Fruit fly (Drosophila melanogaster) whole organism, embryonic: ENCODE measurements around the gene CG15498.

ENCODE experiments used
- Aef1 ChIP-seq: fragments of 200-800 bp; sonication (Bioruptor generic); IDR thresholded peaks from 3 replicates; pipeline ENCODE4 v1.3.6; 2022; ENCODE audit warnings: missing biosample characterization, missing genetic modification characterization
- Atf-2 ChIP-seq: fragments of 200-800 bp; sonication (Bioruptor generic); optimal IDR thresholded peaks from 2 replicates; lab custom pipeline; 2016; ENCODE audit warnings: missing biosample characterization, missing genetic modification characterization
- CG13123 ChIP-seq: fragments of 200-800 bp; sonication (Bioruptor generic); optimal IDR thresholded peaks from 2 replicates; lab custom pipeline; 2016; ENCODE audit warnings: missing biosample characterization, missing genetic modification characterization
- CG1529 ChIP-seq: fragments of 200-800 bp; sonication (Bioruptor generic); optimal IDR thresholded peaks from 3 replicates; lab custom pipeline; 2018; ENCODE audit warnings: missing biosample characterization, missing genetic modification characterization
- CG17186 ChIP-seq: fragments of 200-800 bp; sonication (Bioruptor generic); optimal IDR thresholded peaks from 3 replicates; lab custom pipeline; 2017; ENCODE audit warnings: missing biosample characterization, missing genetic modification reagents, missing genetic modification characterization
- CG17912 ChIP-seq: fragments of 200-800 bp; sonication (Bioruptor generic); optimal IDR thresholded peaks from 2 replicates; lab custom pipeline; 2018; ENCODE audit warnings: missing biosample characterization, mild to moderate bottlenecking, missing genetic modification characterization
- CG18476 ChIP-seq: fragments of 200-800 bp; sonication (Bioruptor generic); optimal IDR thresholded peaks from 2 replicates; lab custom pipeline; 2016; ENCODE audit warnings: missing biosample characterization, mild to moderate bottlenecking, missing genetic modification characterization
- CG18619 ChIP-seq: fragments of 200-800 bp; sonication (Bioruptor generic); optimal IDR thresholded peaks from 3 replicates; lab custom pipeline; 2017; ENCODE audit warnings: missing biosample characterization, mild to moderate bottlenecking, missing genetic modification characterization
- CG18764 ChIP-seq: fragments of 200-800 bp; sonication (Bioruptor generic); optimal IDR thresholded peaks from 3 replicates; lab custom pipeline; 2016; ENCODE audit warnings: missing biosample characterization, missing genetic modification characterization
- CG2199 ChIP-seq: fragments of 200-800 bp; sonication (Bioruptor generic); IDR thresholded peaks from 3 replicates; pipeline ENCODE4 v1.3.6; 2022; ENCODE audit warnings: missing biosample characterization, missing genetic modification characterization
- CG2875 ChIP-seq: fragments of 200-800 bp; sonication (Bioruptor generic); optimal IDR thresholded peaks from 2 replicates; lab custom pipeline; 2017; ENCODE audit warnings: missing biosample characterization, mild to moderate bottlenecking, missing genetic modification characterization, missing genetic modification reagents
- CG3838 ChIP-seq: fragments of 200-800 bp; sonication (Bioruptor generic); optimal IDR thresholded peaks from 3 replicates; lab custom pipeline; 2016; ENCODE audit warnings: missing biosample characterization, missing genetic modification characterization
- CG7357 ChIP-seq: fragments of 200-800 bp; sonication (Bioruptor generic); IDR thresholded peaks from 3 replicates; pipeline ENCODE4 v1.3.6; 2022; ENCODE audit warnings: missing biosample characterization, missing genetic modification characterization
- CG7372 ChIP-seq: fragments of 200-800 bp; sonication (Bioruptor generic); IDR thresholded peaks from 2 replicates; pipeline ENCODE4 v1.3.6; 2022; ENCODE audit warnings: missing biosample characterization, missing genetic modification characterization
- CG7987 ChIP-seq: fragments of 200-800 bp; sonication (Bioruptor generic); optimal IDR thresholded peaks from 2 replicates; lab custom pipeline; 2018; ENCODE audit warnings: missing biosample characterization, mild to moderate bottlenecking, missing genetic modification characterization, moderate library complexity
- CG8478 ChIP-seq: fragments of >200 bp; optimal IDR thresholded peaks from 2 replicates; lab custom pipeline; 2018
- Dad ChIP-seq: fragments of 200-800 bp; sonication (Bioruptor generic); optimal IDR thresholded peaks from 3 replicates; lab custom pipeline; 2016; ENCODE audit warnings: missing biosample characterization, missing genetic modification characterization
- Dip3 ChIP-seq: fragments of 200-800 bp; sonication (Bioruptor generic); optimal IDR thresholded peaks from 3 replicates; lab custom pipeline; 2016; ENCODE audit warnings: missing biosample characterization, missing genetic modification characterization
- Dp ChIP-seq: fragments of 200-800 bp; sonication (Bioruptor generic); optimal IDR thresholded peaks from 2 replicates; lab custom pipeline; 2018; ENCODE audit warnings: missing biosample characterization, mild to moderate bottlenecking, missing genetic modification characterization, moderate library complexity
- MTF-1 ChIP-seq: fragments of 200-800 bp; sonication (Bioruptor generic); optimal IDR thresholded peaks from 2 replicates; lab custom pipeline; 2018; ENCODE audit warnings: missing biosample characterization, mild to moderate bottlenecking, missing genetic modification characterization, borderline replicate concordance
- NC2α ChIP-seq: fragments of 200-800 bp; sonication (Bioruptor generic); optimal IDR thresholded peaks from 2 replicates; lab custom pipeline; 2016; ENCODE audit warnings: missing biosample characterization, missing genetic modification characterization
- Optix ChIP-seq: fragments of 200-800 bp; sonication (Bioruptor generic); IDR thresholded peaks from 3 replicates; pipeline ENCODE4 v1.3.6; 2022; ENCODE audit warnings: missing biosample characterization, missing genetic modification characterization
- Ravus ChIP-seq: fragments of 200-800 bp; sonication (Bioruptor generic); IDR thresholded peaks from 2 replicates; pipeline ENCODE4 v1.3.6; 2022; ENCODE audit warnings: missing biosample characterization, missing genetic modification characterization
- Spps ChIP-seq: fragments of 200-800 bp; sonication (Bioruptor generic); optimal IDR thresholded peaks from 2 replicates; lab custom pipeline; 2018; ENCODE audit warnings: missing biosample characterization, mild to moderate bottlenecking, missing genetic modification characterization
- Stat92E ChIP-seq, 3 experiments: fragments of >200 bp in 2 of 3; fragments of 200-800 bp in 1 of 3; sonication (Bioruptor generic) in 1 of 3; optimal IDR thresholded peaks; 2 replicates each; lab custom pipeline; 2017 to 2019; ENCODE audit warnings: missing biosample characterization in 3 of 3, missing genetic modification characterization in 3 of 3, mild to moderate bottlenecking in 1 of 3, moderate library complexity in 1 of 3
- TFAM ChIP-seq: fragments of 200-800 bp; sonication (Bioruptor generic); optimal IDR thresholded peaks from 2 replicates; lab custom pipeline; 2017; ENCODE audit warnings: missing biosample characterization, missing genetic modification characterization, inconsistent platforms
- Xrp1 ChIP-seq: fragments of 200-800 bp; sonication (Bioruptor generic); IDR thresholded peaks from 2 replicates; pipeline ENCODE4 v1.3.6; 2022; ENCODE audit warnings: missing biosample characterization, missing genetic modification characterization
- ara ChIP-seq: fragments of 200-800 bp; sonication (Bioruptor generic); IDR thresholded peaks from 2 replicates; pipeline ENCODE4 v1.3.6; 2022; ENCODE audit warnings: missing biosample characterization, missing genetic modification characterization
- cato ChIP-seq: fragments of 200-800 bp; sonication (Bioruptor generic); optimal IDR thresholded peaks from 2 replicates; lab custom pipeline; 2016; ENCODE audit warnings: missing biosample characterization, missing genetic modification characterization, borderline replicate concordance
- cg ChIP-seq: fragments of 200-800 bp; sonication (Bioruptor generic); optimal IDR thresholded peaks from 3 replicates; lab custom pipeline; 2019; ENCODE audit warnings: missing biosample characterization, mild to moderate bottlenecking, missing genetic modification characterization, moderate library complexity
- ci ChIP-seq: fragments of 200-800 bp; sonication (Bioruptor generic); IDR thresholded peaks from 3 replicates; pipeline ENCODE4 v1.3.6; 2022; ENCODE audit warnings: missing biosample characterization, missing genetic modification characterization
- dimm ChIP-seq: fragments of 200-800 bp; sonication (Bioruptor generic); IDR thresholded peaks from 2 replicates; pipeline ENCODE4 v1.3.6; 2022; ENCODE audit warnings: missing biosample characterization, missing genetic modification characterization
- dmrt11E ChIP-seq: fragments of 200-800 bp; sonication (Bioruptor generic); optimal IDR thresholded peaks from 3 replicates; lab custom pipeline; 2018; ENCODE audit warnings: missing biosample characterization, mild to moderate bottlenecking, missing genetic modification characterization, moderate library complexity
- ems ChIP-seq: fragments of 200-800 bp; sonication (Bioruptor generic); optimal IDR thresholded peaks from 3 replicates; lab custom pipeline; 2016; ENCODE audit warnings: missing biosample characterization, missing genetic modification characterization
- fru ChIP-seq: fragments of >200 bp; optimal IDR thresholded peaks from 2 replicates; lab custom pipeline; 2017
- gcm ChIP-seq: fragments of 200-800 bp; sonication (Bioruptor generic); optimal IDR thresholded peaks from 2 replicates; lab custom pipeline; 2019; ENCODE audit warnings: missing biosample characterization, mild to moderate bottlenecking, missing genetic modification characterization, moderate library complexity
- gro ChIP-seq: fragments of 200-800 bp; sonication (Bioruptor generic); optimal IDR thresholded peaks from 2 replicates; lab custom pipeline; 2016; ENCODE audit warnings: missing biosample characterization, missing genetic modification characterization
- ind ChIP-seq: fragments of 200-800 bp; sonication (Bioruptor generic); optimal IDR thresholded peaks from 3 replicates; lab custom pipeline; 2016; ENCODE audit warnings: missing biosample characterization, missing genetic modification characterization
- kay ChIP-seq: fragments of 200-800 bp; sonication (Bioruptor generic); optimal IDR thresholded peaks from 2 replicates; lab custom pipeline; 2016; ENCODE audit warnings: missing biosample characterization, missing genetic modification characterization
- lov ChIP-seq, 2 experiments: fragments of 200-800 bp in 1 of 2; fragments of >200 bp in 1 of 2; sonication (Bioruptor generic) in 1 of 2; IDR thresholded peaks in 1 of 2; optimal IDR thresholded peaks in 1 of 2; 2 replicates in 1 of 2; 3 replicates in 1 of 2; pipeline versions ENCODE4 v1.3.6 to Lab custom; 2017 to 2022; ENCODE audit warnings: missing biosample characterization in 1 of 2, missing genetic modification characterization in 1 of 2
- pfk ChIP-seq: fragments of 200-800 bp; sonication (Bioruptor generic); optimal IDR thresholded peaks from 2 replicates; lab custom pipeline; 2018; ENCODE audit warnings: missing biosample characterization, mild to moderate bottlenecking, missing genetic modification characterization, moderate library complexity
- pita ChIP-seq: fragments of 200-800 bp; sonication (Bioruptor generic); optimal IDR thresholded peaks from 2 replicates; lab custom pipeline; 2017; ENCODE audit warnings: missing biosample characterization, mild to moderate bottlenecking, missing genetic modification characterization
- pros ChIP-seq: fragments of 200-800 bp; sonication (Bioruptor generic); optimal IDR thresholded peaks from 3 replicates; lab custom pipeline; 2019; ENCODE audit warnings: missing biosample characterization, mild to moderate bottlenecking, missing genetic modification characterization, moderate library complexity
- repo ChIP-seq: fragments of 200-800 bp; sonication (Bioruptor generic); optimal IDR thresholded peaks from 2 replicates; lab custom pipeline; 2016; ENCODE audit warnings: missing biosample characterization, missing genetic modification characterization
- row ChIP-seq: fragments of 200-800 bp; sonication (Bioruptor generic); IDR thresholded peaks from 3 replicates; pipeline ENCODE4 v1.3.6; 2022; ENCODE audit warnings: missing biosample characterization, missing genetic modification characterization
- sens-2 ChIP-seq: fragments of 200-800 bp; sonication (Bioruptor generic); IDR thresholded peaks from 2 replicates; pipeline ENCODE4 v1.3.6; 2022; ENCODE audit warnings: missing biosample characterization, missing genetic modification characterization
- stc ChIP-seq: fragments of 200-800 bp; sonication (Bioruptor generic); IDR thresholded peaks from 2 replicates; pipeline ENCODE4 v1.3.6; 2022; ENCODE audit warnings: missing biosample characterization, missing genetic modification characterization
- stwl ChIP-seq: fragments of 200-800 bp; sonication (Bioruptor generic); optimal IDR thresholded peaks from 3 replicates; lab custom pipeline; 2018; ENCODE audit warnings: missing biosample characterization, mild to moderate bottlenecking, missing genetic modification characterization, moderate library complexity
- vvl ChIP-seq: fragments of 200-800 bp; sonication (Bioruptor generic); IDR thresholded peaks from 2 replicates; pipeline ENCODE4 v1.3.6; 2022; ENCODE audit warnings: missing biosample characterization, missing genetic modification characterization

Gene CG15498

DNA sequence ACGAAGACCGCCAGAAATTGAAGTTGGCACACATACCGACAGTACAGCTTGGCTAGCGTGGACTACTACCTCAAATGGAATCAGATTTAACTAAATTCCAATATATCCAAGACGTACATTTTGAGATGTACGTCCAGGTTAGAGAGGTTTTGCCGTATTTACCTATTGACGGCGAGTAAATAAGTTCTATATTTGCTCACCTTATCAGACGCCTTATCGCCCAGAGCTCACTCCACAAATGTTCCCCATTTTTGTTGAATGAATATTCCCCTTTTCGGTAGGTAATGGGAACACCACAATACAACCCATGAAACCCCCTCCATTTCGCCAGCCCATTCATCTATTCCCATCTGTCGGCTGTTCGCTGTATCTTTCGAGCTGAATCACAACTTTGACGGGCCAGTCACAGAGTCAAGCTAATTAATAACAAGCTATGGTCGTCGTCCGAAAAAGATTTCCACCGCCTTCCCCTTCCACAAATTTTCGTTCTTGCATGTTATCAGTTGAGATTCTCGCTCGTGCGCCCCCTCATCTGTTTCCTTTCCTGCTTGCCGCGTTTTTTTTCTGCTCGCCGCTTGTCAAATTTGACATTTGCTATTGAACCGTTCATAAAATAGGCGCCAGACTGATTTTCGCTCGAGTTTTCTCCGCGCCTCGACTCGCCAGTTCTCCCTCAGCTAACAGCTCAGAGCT is 21.9 kb upstream of the CG15498 start (continued):
- TF ChIP-seq cato (GFP tag; lab: Kevin White, UChicago) (peak; percentile 93), pfk (peak; percentile 79), Atf-2 (GFP tag; lab: Kevin White, UChicago) (peak; percentile 95), Ravus (peak; percentile 74), CG7357 (peak; percentile 76), NC2α (GFP tag; lab: Kevin White, UChicago) (peak; percentile 97), pita (GFP tag; lab: Kevin White, UChicago) (no peak)

DNA sequence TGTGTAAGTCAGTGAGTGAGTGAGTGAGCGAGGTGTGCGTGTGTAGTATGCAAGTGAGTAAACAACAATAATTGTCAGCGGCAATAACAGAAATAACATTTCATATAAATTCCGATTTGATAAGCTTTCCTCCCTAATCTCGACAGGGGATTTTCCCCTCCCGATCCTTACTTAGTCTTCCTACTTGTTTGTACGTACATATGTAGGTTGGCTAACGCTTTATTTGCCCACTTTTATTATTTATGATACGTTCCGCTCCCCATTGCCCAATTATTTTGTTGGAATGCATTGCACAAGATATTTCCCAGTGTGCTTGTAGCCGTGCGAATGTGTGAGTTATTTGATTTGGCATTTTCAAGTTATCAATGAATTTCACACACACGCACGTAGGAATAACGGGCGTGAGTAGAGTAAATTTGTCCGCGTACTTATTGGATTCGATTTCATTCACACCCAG is 21.3 kb upstream of the CG15498 start:
- TF ChIP-seq dimm (no peak), Dp (GFP tag; lab: Kevin White, UChicago) (no peak), ems (no peak), CG18764 (GFP tag; lab: Kevin White, UChicago) (no peak), CG13123 (GFP tag; lab: Kevin White, UChicago) (no peak), Xrp1 (GFP tag; lab: Robert Waterston, UW) (0 out of 2 replicates have a peak, but pooled peaks have one; percentile 23), Optix (GFP tag; lab: Robert Waterston, UW) (no peak), Dad (no peak), CG3838 (GFP tag; lab: Kevin White, UChicago) (no peak), CG17912 (no peak), fru (lab: Kevin White, UChicago) (no peak), repo (GFP tag; lab: Kevin White, UChicago) (no peak), ara (GFP tag; lab: Robert Waterston, UW) (no peak), CG18476 (GFP tag; lab: Kevin White, UChicago) (peak; percentile 81), lov (optimal IDR thresholded peaks at IDR 0.05; lab: Kevin White, UChicago) (no peak), lov (GFP tag; IDR thresholded peaks at IDR 0.05; lab: Robert Waterston, UW) (no peak), gro (GFP tag; lab: Kevin White, UChicago) (no peak), MTF-1 (GFP tag; lab: Kevin White, UChicago) (no peak), CG2875 (GFP tag; lab: Kevin White, UChicago) (no peak), TFAM (no peak), CG8478 (lab: Kevin White, UChicago) (no peak), row (GFP tag; lab: Robert Waterston, UW) (no peak), Stat92E (GFP tag; optimal IDR thresholded peaks at IDR 0.05; lab: Kevin White, UChicago) (peak in 1 of 3 experiments; percentile 31), cg (GFP tag; lab: Kevin White, UChicago) (peak; percentile 29), stc (GFP tag; lab: Robert Waterston, UW) (no peak), dmrt11E (tag; lab: Kevin White, UChicago) (no peak), stwl (no peak), Dip3 (GFP tag; lab: Kevin White, UChicago) (no peak), ci (GFP tag; lab: Robert Waterston, UW) (no peak; the same call in 2 of the 3 replicates), CG1529 (no peak), pros (GFP tag; lab: Kevin White, UChicago) (no peak), ind (GFP tag; lab: Kevin White, UChicago) (no peak), CG7987 (GFP tag; lab: Kevin White, UChicago) (no peak), CG7372 (GFP tag; lab: Robert Waterston, UW) (no peak), CG17186 (GFP tag; lab: Kevin White, UChicago) (no peak), sens-2 (GFP tag; lab: Robert Waterston, UW) (peak; percentile 73), gcm (no peak), CG2199 (GFP tag; lab: Robert Waterston, UW) (0 out of 3 replicates have a peak, but pooled peaks have one; percentile 2), CG18619 (no peak), Aef1 (0 out of 3 replicates have a peak, but pooled peaks have one; percentile 2), vvl (GFP tag; lab: Robert Waterston, UW) (no peak), Spps (tag; lab: Kevin White, UChicago) (no peak), kay (GFP tag; lab: Kevin White, UChicago) (no peak)
